Worm (Caenorhabditis elegans): Measurements from ENCODE around the gene cul-2.

Gene cul-2

ce11 chrIII:13687211-13687610 lies at the start of gene cul-2:
TSS of gene cul-2 (plus strand) at chrIII:13687269.
- TF ChIP-seq ztf-23 (GFP tag; IDR thresholded peaks at IDR 0.05), result no peak
- TF ChIP-seq ztf-29 (GFP tag; IDR thresholded peaks at IDR 0.05), result no peak
- TF ChIP-seq ref-1 (GFP tag; conservative IDR thresholded peaks at IDR 0.05), result no peak
- TF ChIP-seq tab-1 (GFP tag; IDR thresholded peaks at IDR 0.05), result no peak
- no peak for TF ChIP-seq med-1 (GFP tag; optimal IDR thresholded peaks at IDR 0.05; ENCODE audit: insufficient read depth)

ce11 chrIII:13637681-13638080 lies 49.4 kb upstream of the cul-2 start:
- TF ChIP-seq ztf-29 (GFP tag; IDR thresholded peaks at IDR 0.05) (no peak), med-1 (GFP tag; optimal IDR thresholded peaks at IDR 0.05; ENCODE audit: insufficient read depth) (no peak), flt-1 (GFP tag; IDR thresholded peaks at IDR 0.05) (no peak), tab-1 (GFP tag; IDR thresholded peaks at IDR 0.05) (no peak), cog-1 (tag; optimal IDR thresholded peaks at IDR 0.05) (no peak), ztf-23 (GFP tag; IDR thresholded peaks at IDR 0.05) (no peak), ref-1 (GFP tag; conservative IDR thresholded peaks at IDR 0.05) (no peak), T22C8.4 (GFP tag; IDR thresholded peaks at IDR 0.05) (no peak), klf-2 (GFP tag; conservative IDR thresholded peaks at IDR 0.05) (no peak)

ce11 chrIII:13640003-13640499 lies 47.0 kb upstream of the cul-2 start:
- no peak for TF ChIP-seq tab-1 (GFP tag; IDR thresholded peaks at IDR 0.05)
- no peak for TF ChIP-seq ztf-29 (GFP tag; IDR thresholded peaks at IDR 0.05)
- TF ChIP-seq ztf-23 (GFP tag; IDR thresholded peaks at IDR 0.05), result no peak
- no peak for TF ChIP-seq med-1 (GFP tag; optimal IDR thresholded peaks at IDR 0.05; ENCODE audit: insufficient read depth)
- no peak for TF ChIP-seq T22C8.4 (GFP tag; IDR thresholded peaks at IDR 0.05)
- no peak for TF ChIP-seq flt-1 (GFP tag; IDR thresholded peaks at IDR 0.05)
- no peak for TF ChIP-seq ref-1 (GFP tag; conservative IDR thresholded peaks at IDR 0.05)
- no peak for TF ChIP-seq klf-2 (GFP tag; conservative IDR thresholded peaks at IDR 0.05)
- no peak for TF ChIP-seq cog-1 (tag; optimal IDR thresholded peaks at IDR 0.05)

- TF ChIP-seq T22C8.4 (GFP tag; IDR thresholded peaks at IDR 0.05), result no peak
- TF ChIP-seq tab-1 (GFP tag; IDR thresholded peaks at IDR 0.05), result no peak
- TF ChIP-seq med-1 (GFP tag; optimal IDR thresholded peaks at IDR 0.05; ENCODE audit: insufficient read depth), result no peak
- no peak for TF ChIP-seq cog-1 (tag; optimal IDR thresholded peaks at IDR 0.05)
- no peak for TF ChIP-seq flt-1 (GFP tag; IDR thresholded peaks at IDR 0.05)
- no peak for TF ChIP-seq ztf-23 (GFP tag; IDR thresholded peaks at IDR 0.05)
- no peak for TF ChIP-seq klf-2 (GFP tag; conservative IDR thresholded peaks at IDR 0.05)
- no peak for TF ChIP-seq ztf-29 (GFP tag; IDR thresholded peaks at IDR 0.05)
- TF ChIP-seq ref-1 (GFP tag; conservative IDR thresholded peaks at IDR 0.05), result no peak
Observed at ce11 chrIII:13640869-13641268, 46.2 kb upstream of the cul-2 start.

- TF ChIP-seq T22C8.4 (GFP tag; IDR thresholded peaks at IDR 0.05) (no peak), ztf-29 (GFP tag; IDR thresholded peaks at IDR 0.05) (no peak), klf-2 (GFP tag; conservative IDR thresholded peaks at IDR 0.05) (no peak), med-1 (GFP tag; optimal IDR thresholded peaks at IDR 0.05; ENCODE audit: insufficient read depth) (no peak), ztf-23 (GFP tag; IDR thresholded peaks at IDR 0.05) (no peak), cog-1 (tag; optimal IDR thresholded peaks at IDR 0.05) (no peak), ref-1 (GFP tag; conservative IDR thresholded peaks at IDR 0.05) (no peak), tab-1 (GFP tag; IDR thresholded peaks at IDR 0.05) (no peak)
Observed at ce11 chrIII:13641588-13641987, 45.5 kb upstream of the cul-2 start, which contains the start of gene acbp-5. TSS of gene acbp-5 (minus strand) at chrIII:13641688.

ce11 chrIII:13642227-13642626 lies 44.8 kb upstream of the cul-2 start, which contains the start of gene T12D8.10:
TSS of gene T12D8.10 (minus strand) at chrIII:13642327.
- TF ChIP-seq cog-1 (tag; optimal IDR thresholded peaks at IDR 0.05), result no peak
- no peak for TF ChIP-seq T22C8.4 (GFP tag; IDR thresholded peaks at IDR 0.05)
- TF ChIP-seq ztf-29 (GFP tag; IDR thresholded peaks at IDR 0.05), result no peak
- no peak for TF ChIP-seq tab-1 (GFP tag; IDR thresholded peaks at IDR 0.05)
- TF ChIP-seq med-1 (GFP tag; optimal IDR thresholded peaks at IDR 0.05; ENCODE audit: insufficient read depth), result no peak
- no peak for TF ChIP-seq klf-2 (GFP tag; conservative IDR thresholded peaks at IDR 0.05)
- no peak for TF ChIP-seq ref-1 (GFP tag; conservative IDR thresholded peaks at IDR 0.05)
- TF ChIP-seq ztf-23 (GFP tag; IDR thresholded peaks at IDR 0.05), result no peak
- TF ChIP-seq flt-1 (GFP tag; IDR thresholded peaks at IDR 0.05), result no peak

- TF ChIP-seq T22C8.4 (GFP tag; IDR thresholded peaks at IDR 0.05) (no peak), ztf-23 (GFP tag; IDR thresholded peaks at IDR 0.05) (no peak), cog-1 (tag; optimal IDR thresholded peaks at IDR 0.05) (no peak), med-1 (GFP tag; optimal IDR thresholded peaks at IDR 0.05; ENCODE audit: insufficient read depth) (no peak), ref-1 (GFP tag; conservative IDR thresholded peaks at IDR 0.05) (no peak)
Observed at ce11 chrIII:13642776-13643175, 44.3 kb upstream of the cul-2 start.

- no peak for TF ChIP-seq ref-1 (GFP tag; conservative IDR thresholded peaks at IDR 0.05)
- no peak; the same call in 1 of the 2 replicates for TF ChIP-seq ztf-29 (GFP tag; IDR thresholded peaks at IDR 0.05)
- peak; percentile 98 for TF ChIP-seq cog-1 (tag; optimal IDR thresholded peaks at IDR 0.05)
- peak; percentile 96 for TF ChIP-seq T22C8.4 (GFP tag; IDR thresholded peaks at IDR 0.05)
- TF ChIP-seq med-1 (GFP tag; optimal IDR thresholded peaks at IDR 0.05; ENCODE audit: insufficient read depth), result peak; percentile 31
- TF ChIP-seq flt-1 (GFP tag; IDR thresholded peaks at IDR 0.05), result peak; percentile 84
- TF ChIP-seq ztf-23 (GFP tag; IDR thresholded peaks at IDR 0.05), result peak; percentile 100
- no peak for TF ChIP-seq klf-2 (GFP tag; conservative IDR thresholded peaks at IDR 0.05)
- no peak for TF ChIP-seq tab-1 (GFP tag; IDR thresholded peaks at IDR 0.05)
Observed at ce11 chrIII:13643534-13643933, 43.5 kb upstream of the cul-2 start, which contains the start of the genes drr-2 and set-16. TSS of gene drr-2 (minus strand) at chrIII:13643570. TSS of gene set-16 (plus strand) at chrIII:13643916.

- TF ChIP-seq flt-1 (GFP tag; IDR thresholded peaks at IDR 0.05), result 0 out of 2 replicates have a peak, but pooled peaks have one; percentile 18
- no peak for TF ChIP-seq med-1 (GFP tag; optimal IDR thresholded peaks at IDR 0.05; ENCODE audit: insufficient read depth)
- no peak for TF ChIP-seq tab-1 (GFP tag; IDR thresholded peaks at IDR 0.05)
Observed at ce11 chrIII:13644279-13644678, 42.8 kb upstream of the cul-2 start.

ce11 chrIII:13645885-13646488 lies 41.1 kb upstream of the cul-2 start:
- TF ChIP-seq flt-1 (GFP tag; IDR thresholded peaks at IDR 0.05) (peak; percentile 48; the same call in 1 of the 2 replicates), ztf-29 (GFP tag; IDR thresholded peaks at IDR 0.05) (no peak)
